Fruit fly (Drosophila melanogaster) whole organism, embryonic: ENCODE results near the gene Ask1.

Experiments used
- ATbp ChIP-seq: fragments of 200-800 bp; sonication (Bioruptor generic); optimal IDR thresholded peaks from 2 replicates; lab custom pipeline; 2017; ENCODE audit warnings: missing biosample characterization, mild to moderate bottlenecking, missing genetic modification characterization, missing genetic modification reagents
- Atf6 ChIP-seq: fragments of 200-800 bp; sonication (Bioruptor generic); IDR thresholded peaks from 2 replicates; pipeline ENCODE4 v1.3.6; 2022; ENCODE audit warnings: missing biosample characterization, missing genetic modification characterization
- B-H2 ChIP-seq: fragments of 200-800 bp; sonication (Bioruptor generic); optimal IDR thresholded peaks from 2 replicates; lab custom pipeline; 2018; ENCODE audit warnings: missing biosample characterization, mild to moderate bottlenecking, missing genetic modification characterization
- CG12104 ChIP-seq: fragments of 200-800 bp; sonication (Bioruptor generic); optimal IDR thresholded peaks from 3 replicates; lab custom pipeline; 2016; ENCODE audit warnings: missing biosample characterization, missing genetic modification characterization
- CG12219 ChIP-seq: fragments of 200-800 bp; sonication (Bioruptor generic); optimal IDR thresholded peaks from 3 replicates; lab custom pipeline; 2018; ENCODE audit warnings: missing biosample characterization, mild to moderate bottlenecking, missing genetic modification characterization
- CG1233 ChIP-seq: fragments of 200-800 bp; sonication (Bioruptor generic); optimal IDR thresholded peaks from 4 replicates; lab custom pipeline; 2018; ENCODE audit warnings: missing biosample characterization, mild to moderate bottlenecking, missing genetic modification characterization
- CG12659 ChIP-seq: fragments of 200-800 bp; sonication (Bioruptor generic); optimal IDR thresholded peaks from 3 replicates; lab custom pipeline; 2017; ENCODE audit warnings: mild to moderate bottlenecking, missing biosample characterization, missing genetic modification reagents, missing genetic modification characterization
- CG13296 ChIP-seq: fragments of 200-800 bp; sonication (Bioruptor generic); optimal IDR thresholded peaks from 3 replicates; lab custom pipeline; 2018; ENCODE audit warnings: missing biosample characterization, mild to moderate bottlenecking, missing genetic modification characterization
- CG15011 ChIP-seq: fragments of 200-800 bp; sonication (Bioruptor generic); optimal IDR thresholded peaks from 3 replicates; lab custom pipeline; 2018; ENCODE audit warnings: missing biosample characterization, mild to moderate bottlenecking, missing genetic modification characterization
- CG1603 ChIP-seq: fragments of 200-800 bp; sonication (Bioruptor generic); optimal IDR thresholded peaks from 2 replicates; lab custom pipeline; 2019; ENCODE audit warnings: missing biosample characterization, mild to moderate bottlenecking, missing genetic modification characterization, moderate library complexity
- CG17385 ChIP-seq: fragments of 200-800 bp; sonication (Bioruptor generic); optimal IDR thresholded peaks from 3 replicates; lab custom pipeline; 2018; ENCODE audit warnings: missing biosample characterization, mild to moderate bottlenecking, missing genetic modification characterization
- CG18619 ChIP-seq: fragments of 200-800 bp; sonication (Bioruptor generic); optimal IDR thresholded peaks from 3 replicates; lab custom pipeline; 2017; ENCODE audit warnings: missing biosample characterization, mild to moderate bottlenecking, missing genetic modification characterization
- CG3281 ChIP-seq: fragments of 200-800 bp; sonication (Bioruptor generic); optimal IDR thresholded peaks from 3 replicates; lab custom pipeline; 2017; ENCODE audit warnings: missing biosample characterization, mild to moderate bottlenecking, missing genetic modification characterization
- CG3847 ChIP-seq: fragments of 200-800 bp; sonication (Bioruptor generic); IDR thresholded peaks from 2 replicates; pipeline ENCODE4 v1.3.6; 2022; ENCODE audit warnings: missing biosample characterization, missing genetic modification characterization
- CG6813 ChIP-seq: fragments of 200-800 bp; sonication (Bioruptor generic); optimal IDR thresholded peaks from 2 replicates; lab custom pipeline; 2017; ENCODE audit warnings: missing biosample characterization, missing genetic modification characterization, mild to moderate bottlenecking, moderate library complexity, missing genetic modification reagents
- CG7556 ChIP-seq: fragments of 200-800 bp; sonication (Bioruptor generic); optimal IDR thresholded peaks from 2 replicates; lab custom pipeline; 2017; ENCODE audit warnings: missing biosample characterization, mild to moderate bottlenecking, missing genetic modification characterization
- CG9727 ChIP-seq: fragments of 200-800 bp; sonication (Bioruptor generic); optimal IDR thresholded peaks from 3 replicates; lab custom pipeline; 2017; ENCODE audit warnings: missing biosample characterization, mild to moderate bottlenecking, missing genetic modification characterization
- D ChIP-seq, 2 experiments: fragments of 200-800 bp in 1 of 2; fragments of >200 bp in 1 of 2; sonication (Bioruptor generic) in 1 of 2; optimal IDR thresholded peaks; 2 replicates in 1 of 2; 3 replicates in 1 of 2; lab custom pipeline; 2017; ENCODE audit warnings: mild to moderate bottlenecking in 1 of 2, missing biosample characterization in 1 of 2, missing genetic modification characterization in 1 of 2, missing genetic modification reagents in 1 of 2
- Ets65A ChIP-seq: fragments of 200-800 bp; sonication (Bioruptor generic); peaks from one replicate; lab custom pipeline; 2016; ENCODE audit warnings: missing biosample characterization, missing genetic modification characterization
- Fer1 ChIP-seq: fragments of 200-800 bp; sonication (Bioruptor generic); optimal IDR thresholded peaks from 2 replicates; lab custom pipeline; 2017; ENCODE audit warnings: missing biosample characterization, mild to moderate bottlenecking, missing genetic modification characterization
- Gsc ChIP-seq: fragments of 200-800 bp; sonication (Bioruptor generic); IDR thresholded peaks from 2 replicates; pipeline ENCODE4 v1.3.6; 2022; ENCODE audit warnings: missing biosample characterization, missing genetic modification characterization
- Hmx ChIP-seq: fragments of 200-800 bp; sonication (Bioruptor generic); optimal IDR thresholded peaks from 2 replicates; lab custom pipeline; 2016; ENCODE audit warnings: missing biosample characterization, missing genetic modification characterization
- Hr78 ChIP-seq, 2 experiments: fragments of 200-800 bp in 1 of 2; fragments of >200 bp in 1 of 2; sonication (Bioruptor generic) in 1 of 2; optimal IDR thresholded peaks; 2 replicates each; lab custom pipeline; 2017 to 2019; ENCODE audit warnings: missing biosample characterization in 2 of 2, missing genetic modification characterization in 2 of 2, mild to moderate bottlenecking in 1 of 2, moderate library complexity in 1 of 2
- Med ChIP-seq: fragments of 200-800 bp; sonication (Bioruptor generic); peaks from one replicate; lab custom pipeline; 2016; ENCODE audit warnings: missing biosample characterization, missing genetic modification characterization, mild to moderate bottlenecking, inconsistent platforms, moderate library complexity
- Ravus ChIP-seq: fragments of 200-800 bp; sonication (Bioruptor generic); IDR thresholded peaks from 2 replicates; pipeline ENCODE4 v1.3.6; 2022; ENCODE audit warnings: missing biosample characterization, missing genetic modification characterization
- TFAM ChIP-seq: fragments of 200-800 bp; sonication (Bioruptor generic); optimal IDR thresholded peaks from 2 replicates; lab custom pipeline; 2017; ENCODE audit warnings: missing biosample characterization, missing genetic modification characterization, inconsistent platforms
- Taf1 ChIP-seq: fragments of 200-800 bp; sonication (Bioruptor generic); IDR thresholded peaks from 2 replicates; pipeline ENCODE4 v1.3.6; 2022; ENCODE audit warnings: missing biosample characterization, missing genetic modification characterization
- ato ChIP-seq: fragments of 200-800 bp; sonication (Bioruptor generic); IDR thresholded peaks from 2 replicates; pipeline ENCODE4 v1.3.6; 2022; ENCODE audit warnings: missing biosample characterization, missing genetic modification characterization; ENCODE audit not compliant: partially characterized antibody
- chif ChIP-seq, 2 experiments: fragments of 200-800 bp; sonication (Bioruptor generic); optimal IDR thresholded peaks; 3 replicates each; lab custom pipeline; 2016; ENCODE audit warnings: missing biosample characterization in 2 of 2, missing genetic modification characterization in 2 of 2
- dysf ChIP-seq: fragments of 200-800 bp; sonication (Bioruptor generic); IDR thresholded peaks from 3 replicates; pipeline ENCODE4 v1.3.6; 2022; ENCODE audit warnings: missing biosample characterization, missing genetic modification characterization
- exex ChIP-seq: fragments of 200-800 bp; sonication (Bioruptor generic); optimal IDR thresholded peaks from 4 replicates; lab custom pipeline; 2018; ENCODE audit warnings: missing biosample characterization, mild to moderate bottlenecking, missing genetic modification characterization, moderate library complexity
- eyg ChIP-seq: fragments of 200-800 bp; sonication (Bioruptor generic); optimal IDR thresholded peaks from 3 replicates; lab custom pipeline; 2016; ENCODE audit warnings: missing biosample characterization, missing genetic modification characterization
- grn ChIP-seq: fragments of 200-800 bp; sonication (Bioruptor generic); optimal IDR thresholded peaks from 3 replicates; lab custom pipeline; 2017; ENCODE audit warnings: missing biosample characterization, missing genetic modification characterization
- ham ChIP-seq: fragments of 200-800 bp; sonication (Bioruptor generic); IDR thresholded peaks from 2 replicates; pipeline ENCODE4 v1.3.6; 2022; ENCODE audit warnings: missing biosample characterization, missing genetic modification characterization
- hkb ChIP-seq, 2 experiments: fragments of 200-800 bp in 1 of 2; fragments of >200 bp in 1 of 2; sonication (Bioruptor generic) in 1 of 2; IDR thresholded peaks in 1 of 2; optimal IDR thresholded peaks in 1 of 2; 2 replicates each; pipeline versions ENCODE4 v1.3.6 to Lab custom; 2017 to 2022; ENCODE audit warnings: missing biosample characterization in 1 of 2, missing genetic modification characterization in 1 of 2
- inv ChIP-seq: fragments of 200-800 bp; sonication (Bioruptor generic); IDR thresholded peaks from 2 replicates; pipeline ENCODE4 v1.3.6; 2022; ENCODE audit warnings: missing biosample characterization, missing genetic modification characterization; ENCODE audit not compliant: partially characterized antibody
- ken ChIP-seq: fragments of 200-800 bp; sonication (Bioruptor generic); IDR thresholded peaks from 3 replicates; pipeline ENCODE4 v1.3.6; 2022; ENCODE audit warnings: missing biosample characterization, missing genetic modification characterization
- lab ChIP-seq: fragments of 200-800 bp; sonication (Bioruptor generic); optimal IDR thresholded peaks from 3 replicates; lab custom pipeline; 2017; ENCODE audit warnings: missing biosample characterization, missing genetic modification characterization, mild to moderate bottlenecking, moderate library complexity, missing genetic modification reagents
- maf-S ChIP-seq: fragments of 200-800 bp; sonication (Bioruptor generic); optimal IDR thresholded peaks from 2 replicates; lab custom pipeline; 2016; ENCODE audit warnings: missing biosample characterization, missing genetic modification characterization
- odd ChIP-seq: fragments of 200-800 bp; sonication (Bioruptor generic); optimal IDR thresholded peaks from 2 replicates; lab custom pipeline; 2017; ENCODE audit warnings: missing biosample characterization, mild to moderate bottlenecking, missing genetic modification characterization
- otp ChIP-seq: fragments of 200-800 bp; sonication (Bioruptor generic); IDR thresholded peaks from 3 replicates; pipeline ENCODE4, ENCODE4 v1.3.6; 2022; ENCODE audit warnings: missing biosample characterization, missing genetic modification characterization
- pho ChIP-seq: fragments of 200-800 bp; sonication (Bioruptor generic); optimal IDR thresholded peaks from 2 replicates; lab custom pipeline; 2016; ENCODE audit warnings: missing biosample characterization, missing genetic modification characterization
- schlank ChIP-seq: fragments of 200-800 bp; sonication (Bioruptor generic); optimal IDR thresholded peaks from 2 replicates; lab custom pipeline; 2018; ENCODE audit warnings: missing biosample characterization, mild to moderate bottlenecking, missing genetic modification characterization
- scrt ChIP-seq: fragments of 200-800 bp; sonication (Bioruptor generic); optimal IDR thresholded peaks from 2 replicates; lab custom pipeline; 2018; ENCODE audit warnings: missing biosample characterization, mild to moderate bottlenecking, missing genetic modification characterization, moderate library complexity
- sens ChIP-seq: fragments of 200-800 bp; sonication (Bioruptor generic); peaks from one replicate; lab custom pipeline; 2016; ENCODE audit warnings: missing biosample characterization, missing genetic modification characterization
- sug ChIP-seq: fragments of 200-800 bp; optimal IDR thresholded peaks from 2 replicates; lab custom pipeline; 2019; ENCODE audit warnings: missing biosample characterization, mild to moderate bottlenecking, missing genetic modification characterization, moderate library complexity
- tup ChIP-seq: fragments of 200-800 bp; sonication (Bioruptor generic); optimal IDR thresholded peaks from 2 replicates; lab custom pipeline; 2016; ENCODE audit warnings: missing biosample characterization, mild to moderate bottlenecking, missing genetic modification characterization, moderate library complexity
- zfh1 ChIP-seq: fragments of 200-800 bp; sonication (Bioruptor generic); IDR thresholded peaks from 3 replicates; pipeline ENCODE4 v1.3.6; 2022; ENCODE audit warnings: missing biosample characterization, missing genetic modification characterization

Gene Ask1

DNA sequence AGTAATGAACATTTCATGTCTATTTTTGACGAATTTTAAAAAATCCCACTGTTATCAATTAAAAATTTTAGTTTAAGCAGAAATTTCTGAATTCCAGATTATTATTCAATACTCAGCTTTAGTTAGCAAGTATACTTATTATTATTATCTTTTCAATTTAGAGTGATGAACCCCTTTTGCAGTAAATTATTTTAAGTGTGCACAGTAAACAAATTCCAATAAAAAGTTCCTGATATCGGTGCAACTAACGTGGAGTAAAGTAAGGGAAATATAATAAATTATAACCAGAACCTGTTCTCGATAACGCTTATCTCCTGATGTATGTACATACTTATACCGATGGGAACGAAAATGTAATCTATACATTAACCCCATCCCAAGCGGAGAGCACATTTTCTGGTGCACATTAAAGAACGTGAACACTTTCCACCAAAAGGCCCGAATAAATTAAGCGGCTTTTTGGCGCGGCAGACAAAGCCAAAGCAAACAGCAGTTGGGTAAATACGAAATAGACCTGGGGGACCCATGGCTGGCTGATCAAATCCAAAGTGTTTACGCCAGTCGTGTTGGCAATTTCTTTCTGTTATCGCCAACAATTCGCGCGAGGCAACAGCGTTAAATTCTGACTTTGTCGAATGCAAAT is 21.4 kb upstream of the Ask1 start (continued):
- peak; percentile 16 for TF ChIP-seq CG9727 (GFP tag; lab: Kevin White, UChicago)
- TF ChIP-seq otp (GFP tag; lab: Robert Waterston, UW): 0 out of 3 replicates have a peak, but pooled peaks have one; percentile 31
- TF ChIP-seq CG1603 (tag; lab: Kevin White, UChicago): no peak
- peak; percentile 37 for TF ChIP-seq pho (GFP tag; lab: Kevin White, UChicago)
- TF ChIP-seq inv (GFP tag; lab: Robert Waterston, UW): no peak
- peak; percentile 14 for TF ChIP-seq CG12104
- TF ChIP-seq ken (GFP tag; lab: Robert Waterston, UW): peak; percentile 48; the same call in 1 of the 3 replicates
- TF ChIP-seq CG1233 (GFP tag; lab: Kevin White, UChicago): no peak
- TF ChIP-seq Hmx: no peak
- peak; percentile 10 for TF ChIP-seq maf-S (GFP tag; lab: Kevin White, UChicago)
- TF ChIP-seq TFAM: no peak
- TF ChIP-seq Ravus: no peak
- peak; percentile 6 for TF ChIP-seq tup
- peak; percentile 75 for TF ChIP-seq exex (tag; lab: Kevin White, UChicago)
- peak in 1 of 2 experiments; percentile 19 for TF ChIP-seq chif (GFP tag; optimal IDR thresholded peaks at IDR 0.05; lab: Kevin White, UChicago)
- peak; percentile 29 for TF ChIP-seq CG13296
- TF ChIP-seq ato (GFP tag; lab: Robert Waterston, UW): no peak
- peak; percentile 9; the same call in 1 of the 2 replicates for TF ChIP-seq ham (GFP tag; lab: Robert Waterston, UW)
- peak; percentile 68 for TF ChIP-seq CG3281 (GFP tag; lab: Kevin White, UChicago)
- TF ChIP-seq CG15011: peak; percentile 12
- TF ChIP-seq CG7556 (GFP tag; lab: Kevin White, UChicago): no peak
- TF ChIP-seq CG12219 (GFP tag; lab: Kevin White, UChicago): peak; percentile 22
- TF ChIP-seq CG3847 (GFP tag; lab: Robert Waterston, UW): no peak
- peak; percentile 70; the same call in 1 of the 2 replicates for TF ChIP-seq Atf6 (GFP tag; lab: Robert Waterston, UW)
- TF ChIP-seq Fer1 (GFP tag; lab: Kevin White, UChicago): peak; percentile 61
- TF ChIP-seq scrt: peak; percentile 22
- no peak for TF ChIP-seq dysf (GFP tag; lab: Robert Waterston, UW)
- TF ChIP-seq Ets65A: peak; percentile 83
- TF ChIP-seq hkb (optimal IDR thresholded peaks at IDR 0.05; lab: Kevin White, UChicago): no peak
- peak; percentile 68 for TF ChIP-seq hkb (GFP tag; IDR thresholded peaks at IDR 0.05; lab: Robert Waterston, UW)
- peak; percentile 3 for TF ChIP-seq CG17385
- peak; percentile 3 for TF ChIP-seq odd
- TF ChIP-seq CG12659 (GFP tag; lab: Kevin White, UChicago): peak; percentile 16
- peak; percentile 21 for TF ChIP-seq eyg (GFP tag; lab: Kevin White, UChicago)
- TF ChIP-seq schlank (tag; lab: Kevin White, UChicago): peak; percentile 71
- TF ChIP-seq Med (GFP tag; lab: Kevin White, UChicago): peak; percentile 92
- TF ChIP-seq sug (tag; lab: Kevin White, UChicago): peak; percentile 37
- TF ChIP-seq ATbp: peak; percentile 67
- peak; percentile 34; the same call in 1 of the 3 replicates for TF ChIP-seq zfh1 (GFP tag; lab: Robert Waterston, UW)
- TF ChIP-seq D (optimal IDR thresholded peaks at IDR 0.05; lab: Kevin White, UChicago): no peak
- peak; percentile 10 for TF ChIP-seq D (GFP tag; optimal IDR thresholded peaks at IDR 0.05; lab: Kevin White, UChicago)
- peak; percentile 68 for TF ChIP-seq sens
- peak; percentile 65 for TF ChIP-seq CG6813 (GFP tag; lab: Kevin White, UChicago)
- TF ChIP-seq Gsc (GFP tag; lab: Robert Waterston, UW): no peak
- peak; percentile 34 for TF ChIP-seq grn (GFP tag; lab: Kevin White, UChicago)
- TF ChIP-seq CG18619 (GFP tag; lab: Kevin White, UChicago): peak; percentile 55
- TF ChIP-seq lab (GFP tag; lab: Kevin White, UChicago): peak; percentile 86
- peak; percentile 23 for TF ChIP-seq B-H2 (GFP tag; lab: Kevin White, UChicago)
- TF ChIP-seq Hr78 (GFP tag; optimal IDR thresholded peaks at IDR 0.05; lab: Kevin White, UChicago): no peak
- no peak for TF ChIP-seq Taf1 (GFP tag; lab: Robert Waterston, UW)
